Worm (Caenorhabditis elegans) whole organism, late embryonic: ENCODE results near the gene kcnl-4.

Experiments
- C38D4.7 ChIP-seq: fragments of 200-800 bp; sonication (Bioruptor generic); optimal IDR thresholded peaks from 2 replicates; lab custom pipeline; 2018; ENCODE audit warnings: mild to moderate bottlenecking, missing genetic modification characterization, moderate library complexity, missing compliant biosample characterization
- K02D7.2 ChIP-seq: sonication (generic microtip); optimal IDR thresholded peaks from 2 replicates; lab custom pipeline; 2017; ENCODE audit warnings: mild to moderate bottlenecking, missing genetic modification characterization, missing compliant biosample characterization
- T23F11.4 ChIP-seq: fragments of 200-800 bp; sonication (Bioruptor generic); optimal IDR thresholded peaks from 2 replicates; lab custom pipeline; 2018; ENCODE audit warnings: mild to moderate bottlenecking, missing genetic modification characterization, missing compliant biosample characterization
- ceh-18 ChIP-seq: sonication (generic microtip); optimal IDR thresholded peaks from 2 replicates; lab custom pipeline; 2016; ENCODE audit warnings: missing genetic modification characterization, missing compliant biosample characterization
- ceh-19 ChIP-seq: fragments of 200-800 bp; sonication (Bioruptor generic); optimal IDR thresholded peaks from 2 replicates; lab custom pipeline; 2018; ENCODE audit warnings: mild to moderate bottlenecking, missing genetic modification characterization, missing compliant biosample characterization
- ceh-2 ChIP-seq: sonication (generic microtip); optimal IDR thresholded peaks from 2 replicates; lab custom pipeline; 2016; ENCODE audit warnings: missing genotype, missing genetic modification characterization, missing compliant biosample characterization
- ceh-24 ChIP-seq: sonication (generic microtip); optimal IDR thresholded peaks from 2 replicates; lab custom pipeline; 2016; ENCODE audit warnings: mild to moderate bottlenecking, missing genetic modification characterization, missing compliant biosample characterization
- ceh-34 ChIP-seq: sonication (generic microtip); optimal IDR thresholded peaks from 2 replicates; lab custom pipeline; 2016; ENCODE audit warnings: mild to moderate bottlenecking, missing genetic modification characterization, missing compliant biosample characterization
- ceh-48 ChIP-seq: sonication (generic microtip); optimal IDR thresholded peaks from 2 replicates; lab custom pipeline; 2016; ENCODE audit warnings: missing genetic modification characterization, inconsistent platforms, missing compliant biosample characterization
- dmd-4 ChIP-seq: sonication (generic microtip); optimal IDR thresholded peaks from 2 replicates; lab custom pipeline; 2016; ENCODE audit warnings: borderline replicate concordance, missing genetic modification characterization, missing compliant biosample characterization
- elt-2 ChIP-seq: sonication (generic microtip); optimal IDR thresholded peaks from 2 replicates; lab custom pipeline; 2016; ENCODE audit warnings: missing genetic modification reagents, missing genetic modification characterization, missing compliant biosample characterization
- elt-4 ChIP-seq: sonication (generic microtip); optimal IDR thresholded peaks from 2 replicates; lab custom pipeline; 2016; ENCODE audit warnings: missing genetic modification characterization, missing compliant biosample characterization
- ets-4 ChIP-seq: sonication (generic microtip); optimal IDR thresholded peaks from 2 replicates; lab custom pipeline; 2016; ENCODE audit warnings: missing genetic modification characterization, missing compliant biosample characterization
- fax-1 ChIP-seq: sonication (generic microtip); optimal IDR thresholded peaks from 2 replicates; lab custom pipeline; 2016; ENCODE audit warnings: missing genotype, missing genetic modification characterization, missing compliant biosample characterization
- fkh-10 ChIP-seq: fragments of 150-350 bp; optimal IDR thresholded peaks from 2 replicates; lab custom pipeline; 2014; ENCODE audit warnings: missing biosample characterization, missing genetic modification reagents, missing genetic modification characterization
- fkh-6 ChIP-seq: sonication (generic microtip); optimal IDR thresholded peaks from 2 replicates; lab custom pipeline; 2016; ENCODE audit warnings: missing genetic modification characterization, missing compliant biosample characterization
- gmeb-2 ChIP-seq: sonication (generic microtip); optimal IDR thresholded peaks from 2 replicates; lab custom pipeline; 2016; ENCODE audit warnings: missing genetic modification characterization, inconsistent platforms, missing compliant biosample characterization
- hlh-13 ChIP-seq: fragments of 200-800 bp; sonication (Bioruptor generic); optimal IDR thresholded peaks from 2 replicates; lab custom pipeline; 2018; ENCODE audit warnings: mild to moderate bottlenecking, missing genetic modification characterization, missing compliant biosample characterization
- hlh-30 ChIP-seq: sonication (generic microtip); optimal IDR thresholded peaks from 2 replicates; lab custom pipeline; 2017; ENCODE audit warnings: antibody characterized with exemption, missing genetic modification characterization, missing compliant biosample characterization; ENCODE audit not compliant: insufficient read depth
- hlh-8 ChIP-seq: sonication (generic microtip); optimal IDR thresholded peaks from 2 replicates; lab custom pipeline; 2016; ENCODE audit warnings: missing genotype, missing genetic modification characterization, missing compliant biosample characterization
- lim-6 ChIP-seq: sonication (generic microtip); optimal IDR thresholded peaks from 2 replicates; lab custom pipeline; 2016; ENCODE audit warnings: missing genetic modification characterization, missing compliant biosample characterization
- lin-11 ChIP-seq: fragments of 200-800 bp; sonication (Bioruptor generic); optimal IDR thresholded peaks from 2 replicates; lab custom pipeline; 2018; ENCODE audit warnings: mild to moderate bottlenecking, missing genetic modification characterization, missing compliant biosample characterization
- nhr-232 ChIP-seq: sonication (generic microtip); optimal IDR thresholded peaks from 2 replicates; lab custom pipeline; 2016; ENCODE audit warnings: missing genetic modification characterization, missing compliant biosample characterization
- odd-2 ChIP-seq: sonication (generic microtip); optimal IDR thresholded peaks from 2 replicates; lab custom pipeline; 2017; ENCODE audit warnings: antibody characterized with exemption, mild to moderate bottlenecking, missing genetic modification characterization, missing compliant biosample characterization
- pax-1 ChIP-seq: fragments of 150-350 bp; optimal IDR thresholded peaks from 2 replicates; lab custom pipeline; 2014; ENCODE audit warnings: missing biosample characterization, missing genetic modification characterization
- pha-2 ChIP-seq: sonication (generic microtip); optimal IDR thresholded peaks from 2 replicates; lab custom pipeline; 2017; ENCODE audit warnings: mild to moderate bottlenecking, missing genetic modification characterization, missing compliant biosample characterization
- pha-4 ChIP-seq: fragments of 150-350 bp; optimal IDR thresholded peaks from 2 replicates; lab custom pipeline; 2018; ENCODE audit warnings: missing biosample characterization, missing genetic modification reagents, missing genetic modification characterization
- pros-1 ChIP-seq: fragments of 150-350 bp; optimal IDR thresholded peaks from 2 replicates; lab custom pipeline; 2014; ENCODE audit warnings: missing biosample characterization, missing genetic modification reagents, missing genetic modification characterization
- ref-2 ChIP-seq: sonication (generic microtip); optimal IDR thresholded peaks from 2 replicates; lab custom pipeline; 2016; ENCODE audit warnings: missing genetic modification characterization, missing compliant biosample characterization
- rnt-1 ChIP-seq: sonication (generic microtip); optimal IDR thresholded peaks from 2 replicates; lab custom pipeline; 2016; ENCODE audit warnings: missing genetic modification characterization, missing compliant biosample characterization
- sdc-2 ChIP-seq: sonication (generic microtip); optimal IDR thresholded peaks from 2 replicates; lab custom pipeline; 2016; ENCODE audit warnings: missing genotype, missing genetic modification characterization, missing compliant biosample characterization
- syd-9 ChIP-seq: sonication (generic microtip); optimal IDR thresholded peaks from 2 replicates; lab custom pipeline; 2016; ENCODE audit warnings: mild to moderate bottlenecking, missing genetic modification characterization, moderate library complexity, missing compliant biosample characterization
- tbx-2 ChIP-seq: sonication (generic microtip); optimal IDR thresholded peaks from 2 replicates; lab custom pipeline; 2016; ENCODE audit warnings: missing genetic modification characterization, missing compliant biosample characterization
- tbx-7 ChIP-seq: sonication (generic microtip); optimal IDR thresholded peaks from 2 replicates; lab custom pipeline; 2016; ENCODE audit warnings: missing genotype, missing genetic modification characterization, missing compliant biosample characterization
- ttx-3 ChIP-seq: sonication (generic microtip); optimal IDR thresholded peaks from 2 replicates; lab custom pipeline; 2016; ENCODE audit warnings: missing genetic modification reagents, missing genetic modification characterization, missing compliant biosample characterization
- unc-3 ChIP-seq, 2 experiments: fragments of 200-800 bp in 1 of 2; sonication (Bioruptor generic) in 1 of 2; sonication (generic microtip) in 1 of 2; conservative IDR thresholded peaks in 1 of 2; optimal IDR thresholded peaks in 1 of 2; 2 replicates each; pipeline versions ENCODE4 v1.3.6 to Lab custom; 2016 to 2022; ENCODE audit warnings: missing compliant biosample characterization in 2 of 2, missing genetic modification characterization in 2 of 2, missing genetic modification reagents in 1 of 2
- unc-42 ChIP-seq: sonication (generic microtip); optimal IDR thresholded peaks from 2 replicates; lab custom pipeline; 2016; ENCODE audit warnings: missing genotype, missing genetic modification characterization, missing compliant biosample characterization
- unc-55 ChIP-seq: sonication (generic microtip); optimal IDR thresholded peaks from 2 replicates; lab custom pipeline; 2017; ENCODE audit warnings: missing biosample characterization, missing genetic modification reagents, missing genetic modification characterization
- unc-86 ChIP-seq: sonication (generic microtip); optimal IDR thresholded peaks from 2 replicates; lab custom pipeline; 2016; ENCODE audit warnings: missing genetic modification characterization, missing compliant biosample characterization

Gene kcnl-4

DNA sequence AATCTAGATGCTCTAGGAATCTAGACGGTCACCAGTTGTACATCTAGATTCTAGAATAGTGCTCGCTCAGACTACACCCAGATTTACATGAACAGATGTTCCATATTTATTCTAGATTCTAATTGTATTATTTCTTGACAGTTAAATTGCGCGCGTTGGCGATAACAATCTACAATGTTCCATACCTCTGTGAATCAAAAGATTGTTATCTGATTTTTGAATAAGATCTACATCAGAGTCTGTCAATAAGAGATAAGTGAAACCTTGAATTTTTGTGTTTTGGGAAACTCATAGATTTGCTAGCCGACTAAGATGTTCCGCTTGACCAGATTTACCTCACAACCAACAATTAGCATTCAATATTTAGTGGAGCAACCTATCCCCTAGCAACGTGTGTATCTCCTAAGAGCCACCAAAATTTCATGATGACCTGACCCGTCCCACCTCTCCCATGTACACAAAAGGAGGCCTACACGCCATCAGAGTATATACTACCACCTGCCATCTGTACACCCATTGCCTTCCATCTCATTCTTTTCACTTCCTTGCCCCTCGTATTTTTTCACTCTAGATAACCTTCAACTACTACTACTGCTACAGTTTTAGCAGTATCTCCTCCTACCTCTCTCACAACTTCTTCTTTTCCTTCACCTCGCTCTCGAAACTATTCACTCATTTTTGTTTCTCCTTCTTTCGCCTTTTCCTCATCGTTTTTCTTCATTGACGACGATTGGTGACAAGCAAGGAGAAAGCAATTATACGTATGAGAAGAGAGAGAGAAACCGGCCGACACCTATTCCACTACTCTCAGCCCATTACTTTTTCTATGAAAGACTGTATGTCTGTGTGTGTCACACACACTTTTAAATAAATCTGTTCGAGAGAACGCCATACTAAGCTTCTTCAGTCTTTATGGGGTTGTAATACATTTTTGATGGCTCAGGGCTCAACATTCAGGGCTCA lies 23.9 kb upstream of the kcnl-4 start:
- TF ChIP-seq unc-86 (tag; lab: Kevin White, UChicago) (no peak), elt-2 (tag; lab: Kevin White, UChicago) (peak; percentile 3), hlh-13 (no peak), rnt-1 (tag; lab: Kevin White, UChicago) (peak; percentile 22), tbx-7 (tag; lab: Kevin White, UChicago) (no peak), ceh-34 (no peak), unc-55 (GFP tag; lab: Kevin White, UChicago) (peak; percentile 6)

DNA sequence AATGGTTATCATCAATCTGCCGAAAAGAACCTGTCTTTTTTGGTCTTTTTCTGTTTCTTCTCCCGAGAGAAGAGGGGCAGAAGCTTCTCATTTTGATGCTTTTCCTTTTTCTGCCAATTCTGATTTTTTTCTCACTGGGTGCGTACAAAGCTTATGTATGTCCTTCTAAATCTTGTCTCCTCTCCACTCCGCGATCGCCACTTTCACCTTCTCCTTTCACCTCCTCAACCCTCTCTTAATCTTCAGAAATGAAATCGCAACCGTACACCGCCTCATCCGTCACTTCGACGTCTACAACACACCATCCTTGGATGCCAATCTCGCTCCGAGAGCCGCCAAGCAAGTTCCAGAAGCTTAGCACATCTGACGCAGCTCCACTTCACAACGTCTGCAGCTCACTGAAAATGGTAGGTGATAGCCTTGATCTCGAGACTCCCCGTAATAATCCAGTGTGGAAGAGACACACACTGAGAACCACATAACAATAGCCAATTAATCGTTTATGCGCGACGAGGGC lies 22.9 kb upstream of the kcnl-4 start, which contains the start of gene R02D5.1:
TSS of gene R02D5.1 (plus strand) at position 245 of the 517 bp plus-strand sequence.
- no peak for TF ChIP-seq ttx-3 (tag; lab: Kevin White, UChicago)
- TF ChIP-seq T23F11.4 (GFP tag; lab: Kevin White, UChicago) = peak; percentile 4
- peak; percentile 77 for TF ChIP-seq ref-2 (tag; lab: Kevin White, UChicago)

- no peak for TF ChIP-seq ets-4 (tag; lab: Kevin White, UChicago)
- TF ChIP-seq pha-2 (tag; lab: Kevin White, UChicago) = no peak
- TF ChIP-seq pha-4 = no peak
- TF ChIP-seq sdc-2 (tag; lab: Kevin White, UChicago) = no peak
- TF ChIP-seq gmeb-2 = no peak
These were observed 22.4 kb upstream of the kcnl-4 start for ce11 chrV:14508556-14508955.

- TF ChIP-seq C38D4.7 (no peak), pros-1 (tag; lab: Kevin White, UChicago) (no peak), fkh-10 (GFP tag; lab: Kevin White, UChicago) (no peak), tbx-7 (tag; lab: Kevin White, UChicago) (no peak), ceh-2 (tag; lab: Kevin White, UChicago) (no peak), ceh-48 (tag; lab: Kevin White, UChicago) (no peak), syd-9 (tag; lab: Kevin White, UChicago) (no peak), unc-42 (tag; lab: Kevin White, UChicago) (no peak), lim-6 (tag; lab: Kevin White, UChicago) (no peak), ets-4 (tag; lab: Kevin White, UChicago) (no peak), fax-1 (tag; lab: Kevin White, UChicago) (no peak)
- TF ChIP-seq, all 69 proteins: peak for 0
These were observed 20.2 kb upstream of the kcnl-4 start, which contains the start of gene R02D5.9 for ce11 chrV:14510746-14511145. R02D5.9 (minus strand) TSS chrV:14511123.

DNA sequence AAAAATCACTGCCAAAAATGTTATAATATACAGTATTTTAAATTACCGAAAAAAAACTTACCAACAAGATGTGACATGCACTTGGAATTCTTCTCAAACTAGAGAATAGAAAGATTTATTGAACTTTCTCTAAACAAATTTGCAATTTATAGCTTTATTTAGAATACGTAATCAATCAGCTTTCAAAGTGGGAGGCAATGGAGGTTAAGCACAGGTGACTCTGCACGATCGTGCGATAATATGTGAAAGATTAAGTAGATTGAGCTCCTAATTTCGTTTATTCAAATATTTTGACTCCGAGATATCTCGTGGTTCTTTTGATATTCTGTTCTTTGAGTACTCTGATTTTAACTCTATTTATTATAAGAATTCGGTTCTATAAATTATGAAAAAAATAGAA lies 12.9 kb upstream of the kcnl-4 start, which contains the start of gene R02D5.6:
TSS of gene R02D5.6 (minus strand) at position 101 of the 400 bp plus-strand sequence.
- TF ChIP-seq nhr-232 (tag; lab: Kevin White, UChicago) = no peak
- no peak for TF ChIP-seq sdc-2 (tag; lab: Kevin White, UChicago)
- TF ChIP-seq dmd-4 (tag; lab: Kevin White, UChicago) = no peak
- no peak for TF ChIP-seq ceh-19 (GFP tag; lab: Kevin White, UChicago)
- TF ChIP-seq tbx-2 = no peak
- no peak for TF ChIP-seq hlh-8 (tag; lab: Kevin White, UChicago)
- no peak for TF ChIP-seq pax-1 (tag; lab: Kevin White, UChicago)
- no peak for TF ChIP-seq unc-3 (GFP tag; conservative IDR thresholded peaks at IDR 0.05; lab: Robert Waterston, UW)
- no peak for TF ChIP-seq unc-3 (tag; optimal IDR thresholded peaks at IDR 0.05; lab: Kevin White, UChicago)
- TF ChIP-seq K02D7.2 = no peak
- TF ChIP-seq lin-11 = no peak
- no peak for TF ChIP-seq hlh-30 (tag; lab: Kevin White, UChicago)
- TF ChIP-seq fkh-6 = no peak
- no peak for TF ChIP-seq elt-4
- TF ChIP-seq odd-2 (tag; lab: Kevin White, UChicago) = no peak
- TF ChIP-seq ttx-3 (tag; lab: Kevin White, UChicago) = no peak
- no peak for TF ChIP-seq ceh-24 (tag; lab: Kevin White, UChicago)
- no peak for TF ChIP-seq ceh-18 (tag; lab: Kevin White, UChicago)
